Fruit fly (Drosophila melanogaster): ENCODE measurements around the gene Eip75B.

DNA sequence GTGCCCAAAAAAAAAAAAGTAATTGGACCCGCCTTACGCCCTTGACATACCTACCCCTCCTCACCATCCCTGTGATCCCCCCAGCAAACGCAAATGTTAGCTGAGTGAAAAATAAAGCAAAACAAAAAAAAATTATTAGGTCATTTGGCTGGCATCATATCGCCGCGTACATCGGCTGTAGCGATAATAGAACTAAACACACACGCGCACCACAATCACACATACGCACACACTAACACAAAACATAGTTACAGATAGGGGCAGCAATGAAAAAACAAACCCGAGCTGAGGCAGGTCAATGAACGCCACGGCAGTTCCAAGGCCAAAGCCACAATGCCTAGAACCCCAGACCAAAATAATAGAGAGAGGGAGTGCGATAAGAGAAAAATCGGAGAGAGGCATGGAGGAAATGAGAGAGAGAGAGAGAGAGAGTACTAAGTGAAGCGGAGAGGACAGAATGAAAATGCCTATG, 42.0 kb downstream of the Eip75B start:
- TF ChIP-seq CTCF (optimal IDR thresholded peaks at IDR 0.05) (no peak), CG8478 (optimal IDR thresholded peaks at IDR 0.05) (no peak)
